Worm (Caenorhabditis elegans) whole organism, L4 larva: ENCODE measurements around the gene unc-17.
A peak's percentile ranks its signal among the peaks of the same experiment; 100 is the strongest.

Source experiments
- F37D6.2 ChIP-seq: sonication (generic microtip); optimal IDR thresholded peaks from 2 replicates; lab custom pipeline; 2016; ENCODE audit warnings: mild to moderate bottlenecking, missing genetic modification characterization, missing compliant biosample characterization
- F49E8.2 ChIP-seq: sonication (generic microtip); optimal IDR thresholded peaks from 2 replicates; lab custom pipeline; 2016; ENCODE audit warnings: missing compliant biosample characterization, mild to moderate bottlenecking, missing genetic modification characterization, borderline replicate concordance
- T26A8.4 ChIP-seq: fragments of 200-800 bp; sonication (Bioruptor generic); IDR thresholded peaks from 2 replicates; pipeline ENCODE4 v1.3.6; 2022; ENCODE audit warnings: missing genetic modification characterization, missing compliant biosample characterization
- Y105C5A.15 ChIP-seq: fragments of 200-800 bp; sonication (Bioruptor generic); IDR thresholded peaks from 2 replicates; pipeline ENCODE4 v1.3.6; 2022; ENCODE audit warnings: missing genetic modification characterization, missing compliant biosample characterization
- Y5F2A.4 ChIP-seq: fragments of 200-800 bp; sonication (Bioruptor generic); optimal IDR thresholded peaks from 2 replicates; lab custom pipeline; 2018; ENCODE audit warnings: mild to moderate bottlenecking, missing genetic modification characterization, missing compliant biosample characterization
- aha-1 ChIP-seq: fragments of 150-350 bp; peaks from one replicate; lab custom pipeline; 2014; ENCODE audit warnings: missing biosample characterization, missing genetic modification characterization
- attf-4 ChIP-seq: sonication (generic microtip); optimal IDR thresholded peaks from 3 replicates; lab custom pipeline; 2017; ENCODE audit warnings: missing biosample characterization, missing genetic modification characterization
- ceh-82 ChIP-seq: sonication (generic microtip); optimal IDR thresholded peaks from 2 replicates; lab custom pipeline; 2017; ENCODE audit warnings: missing biosample characterization, missing genetic modification characterization
- cey-2 ChIP-seq: sonication (generic microtip); optimal IDR thresholded peaks from 3 replicates; lab custom pipeline; 2017; ENCODE audit warnings: missing genetic modification characterization, mild to moderate bottlenecking, missing compliant biosample characterization, antibody characterized with exemption, borderline replicate concordance; ENCODE audit not compliant: insufficient read depth
- daf-16 ChIP-seq, 3 experiments: sonication (generic microtip); optimal IDR thresholded peaks; 2 replicates each; lab custom pipeline; 2016 to 2017; ENCODE audit warnings: missing genetic modification characterization in 3 of 3, missing genetic modification reagents in 3 of 3, mild to moderate bottlenecking in 2 of 3, missing compliant biosample characterization in 2 of 3, missing biosample characterization in 1 of 3, moderate library complexity in 1 of 3
- dmd-6 ChIP-seq: fragments of 200-800 bp; sonication (Bioruptor generic); IDR thresholded peaks from 2 replicates; pipeline ENCODE4 v1.3.6; 2022; ENCODE audit warnings: missing genetic modification reagents, missing genetic modification characterization, missing compliant biosample characterization
- dpl-1 ChIP-seq: fragments of 150-350 bp; optimal IDR thresholded peaks from 2 replicates; lab custom pipeline; 2014; ENCODE audit warnings: missing biosample characterization, missing genetic modification reagents, missing genetic modification characterization
- dve-1 ChIP-seq: sonication (generic microtip); optimal IDR thresholded peaks from 2 replicates; lab custom pipeline; 2017; ENCODE audit warnings: antibody characterized with exemption, mild to moderate bottlenecking, missing genetic modification characterization, missing compliant biosample characterization; ENCODE audit not compliant: insufficient read depth
- fos-1 ChIP-seq: fragments of 150-350 bp; optimal IDR thresholded peaks from 2 replicates; lab custom pipeline; 2014; ENCODE audit warnings: missing biosample characterization, missing genetic modification characterization
- hif-1 ChIP-seq, 2 experiments: sonication (generic microtip); optimal IDR thresholded peaks; 2 replicates each; lab custom pipeline; 2016 to 2017; ENCODE audit warnings: missing compliant biosample characterization in 2 of 2, missing genetic modification characterization in 2 of 2, missing genetic modification reagents in 2 of 2, missing genotype in 2 of 2, mild to moderate bottlenecking in 1 of 2
- hlh-11 ChIP-seq: fragments of 200-800 bp; sonication (Bioruptor generic); optimal IDR thresholded peaks from 2 replicates; lab custom pipeline; 2018; ENCODE audit warnings: mild to moderate bottlenecking, missing genetic modification characterization, missing compliant biosample characterization
- hlh-30 ChIP-seq: sonication (generic microtip); optimal IDR thresholded peaks from 2 replicates; lab custom pipeline; 2017; ENCODE audit warnings: antibody characterized with exemption, mild to moderate bottlenecking, missing genetic modification characterization, missing compliant biosample characterization; ENCODE audit not compliant: insufficient read depth
- hmg-1.1 ChIP-seq: fragments of 200-800 bp; sonication (Bioruptor generic); IDR thresholded peaks from 2 replicates; pipeline ENCODE4 v1.3.6; 2022; ENCODE audit warnings: missing genetic modification reagents, missing genetic modification characterization, missing compliant biosample characterization
- lin-15B ChIP-seq: fragments of 150-350 bp; sonication (generic microtip); optimal IDR thresholded peaks from 3 replicates; lab custom pipeline; 2014; ENCODE audit warnings: missing biosample characterization, missing genetic modification characterization
- lsy-2 ChIP-seq, 2 experiments: fragments of 150-350 bp in 1 of 2; sonication (generic microtip) in 1 of 2; optimal IDR thresholded peaks; 2 replicates each; lab custom pipeline; 2014 to 2017; ENCODE audit warnings: missing biosample characterization in 2 of 2, missing genetic modification characterization in 2 of 2
- mdl-1 ChIP-seq, 2 experiments: fragments of 150-350 bp in 1 of 2; sonication (generic microtip) in 1 of 2; optimal IDR thresholded peaks; 2 replicates each; lab custom pipeline; 2014 to 2017; ENCODE audit warnings: missing biosample characterization in 2 of 2, missing genetic modification characterization in 2 of 2
- mep-1 ChIP-seq: fragments of 150-350 bp; sonication (generic microtip); optimal IDR thresholded peaks from 3 replicates; lab custom pipeline; 2014; ENCODE audit warnings: missing biosample characterization, missing genetic modification characterization
- mes-2 ChIP-seq: sonication (generic microtip); optimal IDR thresholded peaks from 2 replicates; lab custom pipeline; 2016; ENCODE audit warnings: missing genotype, mild to moderate bottlenecking, missing genetic modification characterization, missing compliant biosample characterization; ENCODE audit not compliant: poor library complexity, severe bottlenecking
- mxl-2 ChIP-seq: fragments of 200-800 bp; sonication (Bioruptor generic); conservative IDR thresholded peaks from 2 replicates; pipeline ENCODE4 v1.3.6; 2022; ENCODE audit warnings: missing genetic modification reagents, missing genetic modification characterization, missing compliant biosample characterization
- mxl-3 ChIP-seq: fragments of 200-800 bp; sonication (Bioruptor generic); optimal IDR thresholded peaks from 2 replicates; lab custom pipeline; 2018; ENCODE audit warnings: mild to moderate bottlenecking, missing genetic modification characterization, missing compliant biosample characterization
- nhr-10 ChIP-seq: fragments of 150-350 bp; optimal IDR thresholded peaks from 2 replicates; lab custom pipeline; 2014; ENCODE audit warnings: missing biosample characterization, missing genetic modification characterization
- nhr-102 ChIP-seq: sonication (generic microtip); optimal IDR thresholded peaks from 2 replicates; lab custom pipeline; 2016; ENCODE audit warnings: mild to moderate bottlenecking, missing genetic modification characterization, moderate library complexity, missing compliant biosample characterization
- nhr-11 ChIP-seq: fragments of 150-350 bp; optimal IDR thresholded peaks from 2 replicates; lab custom pipeline; 2014; ENCODE audit warnings: missing biosample characterization, missing genetic modification characterization
- nhr-25 ChIP-seq: sonication (generic microtip); optimal IDR thresholded peaks from 2 replicates; lab custom pipeline; 2017; ENCODE audit warnings: missing genetic modification characterization, mild to moderate bottlenecking, missing compliant biosample characterization, antibody characterized with exemption, moderate library complexity, borderline replicate concordance; ENCODE audit not compliant: insufficient read depth
- nhr-28 ChIP-seq: fragments of 150-350 bp; optimal IDR thresholded peaks from 2 replicates; lab custom pipeline; 2014; ENCODE audit warnings: missing biosample characterization, missing genetic modification characterization
- nhr-42 ChIP-seq: fragments of 200-800 bp; sonication (Bioruptor generic); IDR thresholded peaks from 2 replicates; pipeline ENCODE4 v1.3.6; 2022; ENCODE audit warnings: missing genetic modification characterization, missing compliant biosample characterization
- nhr-48 ChIP-seq: sonication (generic microtip); optimal IDR thresholded peaks from 2 replicates; lab custom pipeline; 2016; ENCODE audit warnings: mild to moderate bottlenecking, missing genetic modification characterization, missing compliant biosample characterization
- nhr-77 ChIP-seq: fragments of 150-350 bp; optimal IDR thresholded peaks from 2 replicates; lab custom pipeline; 2014; ENCODE audit warnings: missing biosample characterization, missing genetic modification characterization
- pha-4 ChIP-seq, 2 experiments: fragments of 150-350 bp in 1 of 2; fragments of 200-800 bp in 1 of 2; sonication (Bioruptor generic) in 1 of 2; IDR thresholded peaks in 1 of 2; optimal IDR thresholded peaks in 1 of 2; 2 replicates each; pipeline versions ENCODE4 v1.3.6 to Lab custom; 2014 to 2022; ENCODE audit warnings: missing genetic modification characterization in 2 of 2, missing genetic modification reagents in 2 of 2, missing biosample characterization in 1 of 2, missing compliant biosample characterization in 1 of 2
- php-3 ChIP-seq: fragments of 200-800 bp; sonication (Bioruptor generic); IDR thresholded peaks from 2 replicates; pipeline ENCODE4 v1.3.6; 2022; ENCODE audit warnings: missing genetic modification reagents, missing genetic modification characterization, missing compliant biosample characterization
- saeg-2 ChIP-seq: fragments of 200-800 bp; sonication (Bioruptor generic); IDR thresholded peaks from 2 replicates; pipeline ENCODE4 v1.3.6; 2022; ENCODE audit warnings: missing genetic modification reagents, missing genetic modification characterization, missing compliant biosample characterization
- snpc-1.2 ChIP-seq: fragments of 200-800 bp; sonication (Bioruptor generic); IDR thresholded peaks from 2 replicates; pipeline ENCODE4 v1.3.6; 2022; ENCODE audit warnings: missing genetic modification reagents, missing genetic modification characterization, missing compliant biosample characterization
- snpc-4 ChIP-seq: fragments of 150-350 bp; optimal IDR thresholded peaks from 2 replicates; lab custom pipeline; 2014; ENCODE audit warnings: missing biosample characterization, missing genetic modification characterization
- zfp-3 ChIP-seq: fragments of 200-800 bp; sonication (Bioruptor generic); conservative IDR thresholded peaks from 2 replicates; pipeline ENCODE4 v1.3.6; 2022; ENCODE audit warnings: missing genetic modification reagents, missing genetic modification characterization, missing compliant biosample characterization
- zip-11 ChIP-seq: fragments of 200-800 bp; sonication (Bioruptor generic); IDR thresholded peaks from 2 replicates; pipeline ENCODE4 v1.3.6; 2022; ENCODE audit warnings: missing genetic modification characterization, missing compliant biosample characterization
- ztf-11 ChIP-seq: fragments of 150-350 bp; optimal IDR thresholded peaks from 2 replicates; lab custom pipeline; 2014; ENCODE audit warnings: missing biosample characterization, missing genetic modification characterization

unc-17 gene

DNA sequence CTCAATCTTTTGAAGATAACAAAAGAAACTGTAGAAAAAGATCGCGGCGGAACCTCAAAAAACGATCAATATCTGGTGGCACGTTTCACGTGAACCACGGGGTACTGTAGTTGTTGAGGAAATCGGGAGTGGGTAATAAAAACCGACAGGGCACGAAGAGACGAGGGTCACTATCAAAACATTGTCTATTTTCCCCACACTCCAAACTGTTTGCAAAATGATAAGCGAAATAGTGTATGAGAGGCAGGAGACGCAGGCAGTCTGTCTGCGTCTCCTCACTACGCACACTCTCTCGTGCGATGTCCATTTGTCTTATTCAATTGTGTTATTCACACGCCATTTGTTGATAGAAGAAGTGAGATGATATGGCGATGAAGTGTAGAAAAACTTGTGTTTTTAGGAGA lies 28.9 kb upstream of the unc-17 start:
- TF ChIP-seq T26A8.4 (GFP tag; lab: Robert Waterston, UW) (peak; percentile 61), mes-2 (tag; lab: Kevin White, UChicago) (peak; percentile 11), nhr-28 (tag; lab: Kevin White, UChicago) (peak; percentile 94), dpl-1 (GFP tag; lab: Kevin White, UChicago) (peak; percentile 33), F49E8.2 (no peak), nhr-42 (GFP tag; lab: Robert Waterston, UW) (peak; percentile 32; the same call in 1 of the 2 replicates), aha-1 (tag; lab: Kevin White, UChicago) (peak; percentile 52), saeg-2 (GFP tag; lab: Robert Waterston, UW) (no peak), dmd-6 (GFP tag; lab: Robert Waterston, UW) (peak; percentile 68), zip-11 (GFP tag; lab: Robert Waterston, UW) (no peak), nhr-48 (tag; lab: Kevin White, UChicago) (peak; percentile 94), snpc-4 (tag; lab: Kevin White, UChicago) (no peak), mep-1 (tag; lab: Kevin White, UChicago) (peak; percentile 24), cey-2 (peak; percentile 71), nhr-102 (peak; percentile 52), nhr-11 (tag; lab: Kevin White, UChicago) (peak; percentile 31), mxl-2 (peak; percentile 79; the same call in 1 of the 2 replicates), lsy-2 (tag; optimal IDR thresholded peaks at IDR 0.05; lab: Kevin White, UChicago) (peak; percentile 45 to 82), hmg-1.1 (GFP tag; lab: Robert Waterston, UW) (no peak; the same call in 1 of the 2 replicates), hif-1 (tag; optimal IDR thresholded peaks at IDR 0.05; lab: Kevin White, UChicago) (peak in 1 of 2 experiments; percentile 11), snpc-1.2 (no peak), nhr-25 (tag; lab: Kevin White, UChicago) (peak; percentile 41), nhr-77 (tag; lab: Kevin White, UChicago) (peak; percentile 29), mdl-1 (tag; optimal IDR thresholded peaks at IDR 0.05; lab: Kevin White, UChicago) (peak; percentile 55 to 81), Y105C5A.15 (GFP tag; lab: Robert Waterston, UW) (no peak), hlh-11 (tag; lab: Kevin White, UChicago) (peak; percentile 92), pha-4 (GFP tag; IDR thresholded peaks at IDR 0.05; lab: Robert Waterston, UW) (no peak), pha-4 (tag; optimal IDR thresholded peaks at IDR 0.05; lab: Kevin White, UChicago) (peak; percentile 37), nhr-10 (tag; lab: Kevin White, UChicago) (peak; percentile 82), zfp-3 (no peak), php-3 (peak; percentile 68), ztf-11 (tag; lab: Kevin White, UChicago) (no peak), hlh-30 (tag; lab: Kevin White, UChicago) (peak; percentile 77), mxl-3 (GFP tag; lab: Kevin White, UChicago) (peak; percentile 70), daf-16 (GFP tag; optimal IDR thresholded peaks at IDR 0.05; lab: Kevin White, UChicago) (no peak), daf-16 (tag; optimal IDR thresholded peaks at IDR 0.05; lab: Kevin White, UChicago) (peak; percentile 96), dve-1 (tag; lab: Kevin White, UChicago) (peak; percentile 88)
- TF ChIP-seq, all 104 proteins: peak for 26

ce11 chrIV:3652784-3653383 lies 28.4 kb upstream of the unc-17 start:
- TF ChIP-seq dmd-6 (GFP tag; lab: Robert Waterston, UW) (no peak), nhr-77 (tag; lab: Kevin White, UChicago) (no peak), ceh-82 (tag; lab: Kevin White, UChicago) (no peak), lin-15B (tag; lab: Kevin White, UChicago) (no peak), ztf-11 (tag; lab: Kevin White, UChicago) (no peak), fos-1 (tag; lab: Kevin White, UChicago) (no peak), snpc-4 (tag; lab: Kevin White, UChicago) (no peak), F37D6.2 (tag; lab: Kevin White, UChicago) (no peak), nhr-10 (tag; lab: Kevin White, UChicago) (no peak), mdl-1 (tag; optimal IDR thresholded peaks at IDR 0.05; lab: Kevin White, UChicago) (no peak), Y5F2A.4 (no peak), attf-4 (tag; lab: Kevin White, UChicago) (no peak)
